Fruit fly (Drosophila melanogaster): ENCODE results near the gene CG5151.

CG5151 gene

dm6 chr3L:16182633-16183462 is 18.3 kb upstream of the CG5151 start:
- no peak for TF ChIP-seq ttk (optimal IDR thresholded peaks at IDR 0.05)
- no peak for TF ChIP-seq psq (optimal IDR thresholded peaks at IDR 0.05)
- TF ChIP-seq Sin3A (optimal IDR thresholded peaks at IDR 0.05) = no peak
- no peak for TF ChIP-seq insv (optimal IDR thresholded peaks at IDR 0.05)

- TF ChIP-seq Sin3A (optimal IDR thresholded peaks at IDR 0.05) = no peak
- no peak for TF ChIP-seq insv (optimal IDR thresholded peaks at IDR 0.05)
- no peak for TF ChIP-seq ttk (optimal IDR thresholded peaks at IDR 0.05)
- no peak for TF ChIP-seq psq (optimal IDR thresholded peaks at IDR 0.05)
- no peak for TF ChIP-seq Myc (optimal IDR thresholded peaks at IDR 0.05)
These were observed 16.9 kb upstream of the CG5151 start for dm6 chr3L:16181330-16181830.

dm6 chr3L:16178433-16178832 is 13.9 kb upstream of the CG5151 start:
- TF ChIP-seq Sin3A (optimal IDR thresholded peaks at IDR 0.05) (no peak), ttk (optimal IDR thresholded peaks at IDR 0.05) (no peak)

- TF ChIP-seq Myc (optimal IDR thresholded peaks at IDR 0.05) (no peak), h (optimal IDR thresholded peaks at IDR 0.05) (no peak)
These were observed 13.2 kb upstream of the CG5151 start for dm6 chr3L:16177751-16178150.

dm6 chr3L:16177309-16177708 is 12.8 kb upstream of the CG5151 start:
- no peak for TF ChIP-seq Sin3A (optimal IDR thresholded peaks at IDR 0.05)
- no peak for TF ChIP-seq Myc (optimal IDR thresholded peaks at IDR 0.05)
- no peak for TF ChIP-seq ttk (optimal IDR thresholded peaks at IDR 0.05)
- TF ChIP-seq insv (optimal IDR thresholded peaks at IDR 0.05) = no peak
- no peak for TF ChIP-seq psq (optimal IDR thresholded peaks at IDR 0.05)
- TF ChIP-seq h (optimal IDR thresholded peaks at IDR 0.05) = no peak

dm6 chr3L:16176492-16176891 is 12.0 kb upstream of the CG5151 start:
- TF ChIP-seq h (optimal IDR thresholded peaks at IDR 0.05) (no peak), Myc (optimal IDR thresholded peaks at IDR 0.05) (no peak), insv (optimal IDR thresholded peaks at IDR 0.05) (no peak), Sin3A (optimal IDR thresholded peaks at IDR 0.05) (no peak), ttk (optimal IDR thresholded peaks at IDR 0.05) (no peak), psq (optimal IDR thresholded peaks at IDR 0.05) (no peak)

dm6 chr3L:16175628-16176263 is 11.2 kb upstream of the CG5151 start:
- TF ChIP-seq psq (optimal IDR thresholded peaks at IDR 0.05) (no peak), Myc (optimal IDR thresholded peaks at IDR 0.05) (no peak), Sin3A (optimal IDR thresholded peaks at IDR 0.05) (no peak), h (optimal IDR thresholded peaks at IDR 0.05) (no peak), ttk (optimal IDR thresholded peaks at IDR 0.05) (no peak), insv (optimal IDR thresholded peaks at IDR 0.05) (no peak)

dm6 chr3L:16174778-16175177 is 10.3 kb upstream of the CG5151 start:
- TF ChIP-seq Sin3A (optimal IDR thresholded peaks at IDR 0.05) = no peak
- TF ChIP-seq ttk (optimal IDR thresholded peaks at IDR 0.05) = no peak
- TF ChIP-seq h (optimal IDR thresholded peaks at IDR 0.05) = no peak
- TF ChIP-seq insv (optimal IDR thresholded peaks at IDR 0.05) = no peak
- TF ChIP-seq Myc (optimal IDR thresholded peaks at IDR 0.05) = no peak

dm6 chr3L:16173818-16174601 is 9.5 kb upstream of the CG5151 start:
- TF ChIP-seq insv (optimal IDR thresholded peaks at IDR 0.05) = no peak

dm6 chr3L:16172809-16173276 is 8.3 kb upstream of the CG5151 start:
- TF ChIP-seq h (optimal IDR thresholded peaks at IDR 0.05) (no peak), psq (optimal IDR thresholded peaks at IDR 0.05) (no peak), Myc (optimal IDR thresholded peaks at IDR 0.05) (no peak), Sin3A (optimal IDR thresholded peaks at IDR 0.05) (no peak), ttk (optimal IDR thresholded peaks at IDR 0.05) (no peak), insv (optimal IDR thresholded peaks at IDR 0.05) (no peak)

- TF ChIP-seq Sin3A (optimal IDR thresholded peaks at IDR 0.05) = no peak
- TF ChIP-seq ttk (optimal IDR thresholded peaks at IDR 0.05) = no peak
- no peak for TF ChIP-seq Myc (optimal IDR thresholded peaks at IDR 0.05)
- no peak for TF ChIP-seq h (optimal IDR thresholded peaks at IDR 0.05)
- no peak for TF ChIP-seq psq (optimal IDR thresholded peaks at IDR 0.05)
- no peak for TF ChIP-seq insv (optimal IDR thresholded peaks at IDR 0.05)
These were observed 7.9 kb upstream of the CG5151 start for dm6 chr3L:16172381-16172780.

dm6 chr3L:16171280-16171679 is 6.8 kb upstream of the CG5151 start, which contains the start of gene CG33795:
TSS of gene CG33795 (minus strand) at chr3L:16171380.
- no peak for TF ChIP-seq psq (optimal IDR thresholded peaks at IDR 0.05)
- no peak for TF ChIP-seq insv (optimal IDR thresholded peaks at IDR 0.05)
- no peak for TF ChIP-seq Sin3A (optimal IDR thresholded peaks at IDR 0.05)
- TF ChIP-seq ttk (optimal IDR thresholded peaks at IDR 0.05) = no peak
- TF ChIP-seq h (optimal IDR thresholded peaks at IDR 0.05) = no peak
- TF ChIP-seq Myc (optimal IDR thresholded peaks at IDR 0.05) = no peak

Data from Kc167 (cell line).